Fruit fly (Drosophila melanogaster) whole organism, embryonic: Measurements from ENCODE around the gene CG13484.

ENCODE experiments used
- BEAF-32 ChIP-seq: fragments of 200-800 bp; sonication (Bioruptor generic); optimal IDR thresholded peaks from 3 replicates; lab custom pipeline; 2017; ENCODE audit warnings: missing biosample characterization, missing genetic modification characterization, mild to moderate bottlenecking, moderate library complexity, missing genetic modification reagents
- Bdp1 ChIP-seq: fragments of 200-800 bp; sonication (Bioruptor generic); optimal IDR thresholded peaks from 3 replicates; lab custom pipeline; 2016; ENCODE audit warnings: missing biosample characterization, missing genetic modification characterization
- Blimp-1 ChIP-seq: fragments of 200-800 bp; sonication (Bioruptor generic); optimal IDR thresholded peaks from 3 replicates; lab custom pipeline; 2018; ENCODE audit warnings: missing biosample characterization, missing genetic modification characterization, mild to moderate bottlenecking, moderate library complexity, missing genetic modification reagents
- Bteb2 ChIP-seq: fragments of 200-800 bp; sonication (Bioruptor generic); optimal IDR thresholded peaks from 2 replicates; lab custom pipeline; 2016; ENCODE audit warnings: missing biosample characterization, missing genetic modification characterization
- CG10321 ChIP-seq: fragments of 200-800 bp; sonication (Bioruptor generic); IDR thresholded peaks from 2 replicates; pipeline ENCODE4 v1.3.6; 2022; ENCODE audit warnings: missing biosample characterization, missing genetic modification characterization
- CG12219 ChIP-seq: fragments of 200-800 bp; sonication (Bioruptor generic); optimal IDR thresholded peaks from 3 replicates; lab custom pipeline; 2018; ENCODE audit warnings: missing biosample characterization, mild to moderate bottlenecking, missing genetic modification characterization
- CG1233 ChIP-seq: fragments of 200-800 bp; sonication (Bioruptor generic); optimal IDR thresholded peaks from 4 replicates; lab custom pipeline; 2018; ENCODE audit warnings: missing biosample characterization, mild to moderate bottlenecking, missing genetic modification characterization
- CG14860 ChIP-seq: fragments of 200-800 bp; sonication (Bioruptor generic); IDR thresholded peaks from 3 replicates; pipeline ENCODE4 v1.3.6; 2022; ENCODE audit warnings: missing biosample characterization, missing genetic modification characterization; ENCODE audit not compliant: partially characterized antibody
- CG18764 ChIP-seq: fragments of 200-800 bp; sonication (Bioruptor generic); optimal IDR thresholded peaks from 3 replicates; lab custom pipeline; 2016; ENCODE audit warnings: missing biosample characterization, missing genetic modification characterization
- CG2875 ChIP-seq: fragments of 200-800 bp; sonication (Bioruptor generic); optimal IDR thresholded peaks from 2 replicates; lab custom pipeline; 2017; ENCODE audit warnings: missing biosample characterization, mild to moderate bottlenecking, missing genetic modification characterization, missing genetic modification reagents
- CG43689 ChIP-seq: fragments of 200-800 bp; sonication (Bioruptor generic); IDR thresholded peaks from 2 replicates; pipeline ENCODE4 v1.3.6; 2022; ENCODE audit warnings: missing biosample characterization, missing genetic modification characterization
- CG4617 ChIP-seq: fragments of 200-800 bp; sonication (Bioruptor generic); optimal IDR thresholded peaks from 3 replicates; lab custom pipeline; 2016; ENCODE audit warnings: missing biosample characterization, missing genetic modification characterization, borderline replicate concordance
- CG7357 ChIP-seq: fragments of 200-800 bp; sonication (Bioruptor generic); IDR thresholded peaks from 3 replicates; pipeline ENCODE4 v1.3.6; 2022; ENCODE audit warnings: missing biosample characterization, missing genetic modification characterization
- CG9817 ChIP-seq: fragments of 200-800 bp; sonication (Bioruptor generic); optimal IDR thresholded peaks from 2 replicates; lab custom pipeline; 2018; ENCODE audit warnings: missing biosample characterization, mild to moderate bottlenecking, missing genetic modification characterization, moderate library complexity
- CoRest ChIP-seq: fragments of 200-800 bp; sonication (Bioruptor generic); optimal IDR thresholded peaks from 3 replicates; lab custom pipeline; 2018; ENCODE audit warnings: missing biosample characterization, mild to moderate bottlenecking, missing genetic modification characterization, moderate library complexity
- D ChIP-seq, 2 experiments: fragments of 200-800 bp in 1 of 2; fragments of >200 bp in 1 of 2; sonication (Bioruptor generic) in 1 of 2; optimal IDR thresholded peaks; 2 replicates in 1 of 2; 3 replicates in 1 of 2; lab custom pipeline; 2017; ENCODE audit warnings: mild to moderate bottlenecking in 1 of 2, missing biosample characterization in 1 of 2, missing genetic modification characterization in 1 of 2, missing genetic modification reagents in 1 of 2
- Dbx ChIP-seq: fragments of 200-800 bp; sonication (Bioruptor generic); IDR thresholded peaks from 3 replicates; pipeline ENCODE4 v1.3.6; 2022; ENCODE audit warnings: missing biosample characterization, missing genetic modification characterization
- E2f1 ChIP-seq: fragments of 200-800 bp; sonication (Bioruptor generic); IDR thresholded peaks from 2 replicates; pipeline ENCODE4 v1.3.6; 2022; ENCODE audit warnings: missing biosample characterization, missing genetic modification characterization
- Fer3 ChIP-seq: fragments of 200-800 bp; sonication (Bioruptor generic); optimal IDR thresholded peaks from 2 replicates; lab custom pipeline; 2018; ENCODE audit warnings: missing biosample characterization, mild to moderate bottlenecking, missing genetic modification characterization, moderate library complexity
- HLH54F ChIP-seq: fragments of 200-800 bp; sonication (Bioruptor generic); optimal IDR thresholded peaks from 3 replicates; lab custom pipeline; 2016; ENCODE audit warnings: missing biosample characterization, missing genetic modification characterization
- Lpt ChIP-seq: fragments of >200 bp; optimal IDR thresholded peaks from 2 replicates; lab custom pipeline; 2018; ENCODE audit warnings: missing biosample characterization, missing genetic modification characterization
- Max ChIP-seq: fragments of 200-800 bp; sonication (Bioruptor generic); optimal IDR thresholded peaks from 2 replicates; lab custom pipeline; 2016; ENCODE audit warnings: missing biosample characterization, mild to moderate bottlenecking, missing genetic modification characterization
- NC2α ChIP-seq: fragments of 200-800 bp; sonication (Bioruptor generic); optimal IDR thresholded peaks from 2 replicates; lab custom pipeline; 2016; ENCODE audit warnings: missing biosample characterization, missing genetic modification characterization
- Neu2 ChIP-seq: fragments of 200-800 bp; sonication (Bioruptor generic); optimal IDR thresholded peaks from 3 replicates; lab custom pipeline; 2016; ENCODE audit warnings: missing biosample characterization, missing genetic modification characterization, borderline replicate concordance
- Oli ChIP-seq: fragments of 200-800 bp; sonication (Bioruptor generic); optimal IDR thresholded peaks from 2 replicates; lab custom pipeline; 2018; ENCODE audit warnings: missing biosample characterization, mild to moderate bottlenecking, missing genetic modification characterization, moderate library complexity
- Ssrp ChIP-seq: fragments of 200-800 bp; sonication (Bioruptor generic); optimal IDR thresholded peaks from 2 replicates; lab custom pipeline; 2018; ENCODE audit warnings: missing biosample characterization, mild to moderate bottlenecking, missing genetic modification characterization, moderate library complexity
- ase ChIP-seq: fragments of 200-800 bp; sonication (Bioruptor generic); IDR thresholded peaks from 3 replicates; pipeline ENCODE4 v1.3.6; 2022; ENCODE audit warnings: missing biosample characterization, missing genetic modification characterization
- ash1 ChIP-seq: fragments of 200-800 bp; sonication (Bioruptor generic); optimal IDR thresholded peaks from 2 replicates; lab custom pipeline; 2018; ENCODE audit warnings: missing biosample characterization, mild to moderate bottlenecking, missing genetic modification characterization
- bbx ChIP-seq: fragments of 200-800 bp; sonication (Bioruptor generic); IDR thresholded peaks from 2 replicates; pipeline ENCODE4 v1.3.6; 2022; ENCODE audit warnings: missing biosample characterization, missing genetic modification characterization; ENCODE audit not compliant: partially characterized antibody
- bcd ChIP-seq: fragments of 200-800 bp; sonication (Bioruptor generic); optimal IDR thresholded peaks from 2 replicates; lab custom pipeline; 2017; ENCODE audit warnings: missing biosample characterization, mild to moderate bottlenecking, missing genetic modification characterization
- bigmax ChIP-seq: fragments of 200-800 bp; sonication (Bioruptor generic); optimal IDR thresholded peaks from 2 replicates; lab custom pipeline; 2018; ENCODE audit warnings: missing biosample characterization, mild to moderate bottlenecking, missing genetic modification characterization
- cad ChIP-seq: fragments of >200 bp; optimal IDR thresholded peaks from 2 replicates; lab custom pipeline; 2017; ENCODE audit warnings: missing biosample characterization, missing genetic modification characterization
- fru ChIP-seq: fragments of >200 bp; optimal IDR thresholded peaks from 2 replicates; lab custom pipeline; 2017
- grn ChIP-seq: fragments of 200-800 bp; sonication (Bioruptor generic); optimal IDR thresholded peaks from 3 replicates; lab custom pipeline; 2017; ENCODE audit warnings: missing biosample characterization, missing genetic modification characterization
- jigr1 ChIP-seq: fragments of 200-800 bp; sonication (Bioruptor generic); IDR thresholded peaks from 3 replicates; pipeline ENCODE4 v1.3.6; 2022; ENCODE audit warnings: missing biosample characterization, missing genetic modification characterization
- nerfin-2 ChIP-seq: fragments of 200-800 bp; sonication (Bioruptor generic); IDR thresholded peaks from 2 replicates; pipeline ENCODE4 v1.3.6; 2022; ENCODE audit warnings: missing biosample characterization, missing genetic modification characterization; ENCODE audit not compliant: partially characterized antibody
- nom ChIP-seq: fragments of 200-800 bp; sonication (Bioruptor generic); optimal IDR thresholded peaks from 2 replicates; lab custom pipeline; 2017; ENCODE audit warnings: missing biosample characterization, missing genetic modification characterization, mild to moderate bottlenecking, moderate library complexity, missing genetic modification reagents
- psq ChIP-seq: fragments of 200-800 bp; sonication (Bioruptor generic); optimal IDR thresholded peaks from 2 replicates; lab custom pipeline; 2017; ENCODE audit warnings: missing biosample characterization, missing genetic modification characterization
- pzg ChIP-seq: fragments of 200-800 bp; sonication (Bioruptor generic); optimal IDR thresholded peaks from 3 replicates; lab custom pipeline; 2018; ENCODE audit warnings: missing biosample characterization, mild to moderate bottlenecking, missing genetic modification characterization, moderate library complexity
- run ChIP-seq: fragments of 200-800 bp; sonication (Bioruptor generic); optimal IDR thresholded peaks from 3 replicates; lab custom pipeline; 2018; ENCODE audit warnings: missing biosample characterization, mild to moderate bottlenecking, missing genetic modification characterization
- slbo ChIP-seq: fragments of 200-800 bp; sonication (Bioruptor generic); IDR thresholded peaks from 2 replicates; pipeline ENCODE4 v1.3.6; 2022; ENCODE audit warnings: missing biosample characterization, missing genetic modification characterization
- unc-4 ChIP-seq: fragments of 200-800 bp; sonication (Bioruptor generic); IDR thresholded peaks from 2 replicates; pipeline ENCODE4 v1.3.6; 2022; ENCODE audit warnings: missing biosample characterization, missing genetic modification characterization; ENCODE audit not compliant: partially characterized antibody

Gene CG13484

dm6 chr3L:14050944-14051548, 1.8 kb downstream of the CG13484 start, which contains the start of gene CG6833 (continued):
- TF ChIP-seq run (tag; lab: Kevin White, UChicago) (no peak), CG4617 (GFP tag; lab: Kevin White, UChicago) (peak; percentile 74), bcd (GFP tag; lab: Kevin White, UChicago) (peak; percentile 70), cad (no peak), ase (peak; percentile 67; the same call in 2 of the 3 replicates), Lpt (GFP tag; lab: Kevin White, UChicago) (no peak), bigmax (GFP tag; lab: Kevin White, UChicago) (no peak), HLH54F (GFP tag; lab: Kevin White, UChicago) (peak; percentile 73), NC2α (GFP tag; lab: Kevin White, UChicago) (no peak), CoRest (tag; lab: Kevin White, UChicago) (peak; percentile 66), nom (GFP tag; lab: Kevin White, UChicago) (peak; percentile 10), CG18764 (GFP tag; lab: Kevin White, UChicago) (peak; percentile 65), slbo (GFP tag; lab: Robert Waterston, UW) (peak; percentile 94), jigr1 (GFP tag; lab: Robert Waterston, UW) (0 out of 3 replicates have a peak, but pooled peaks have one; percentile 24), unc-4 (GFP tag; lab: Robert Waterston, UW) (no peak), pzg (GFP tag; lab: Kevin White, UChicago) (peak; percentile 84), Blimp-1 (peak; percentile 56), Fer3 (peak; percentile 71), psq (GFP tag; lab: Kevin White, UChicago) (no peak), CG9817 (tag; lab: Kevin White, UChicago) (peak; percentile 68), CG7357 (GFP tag; lab: Robert Waterston, UW) (peak; percentile 41; the same call in 1 of the 3 replicates), bbx (0 out of 2 replicates have a peak, but pooled peaks have one; percentile 39), Ssrp (tag; lab: Kevin White, UChicago) (peak; percentile 29), CG14860 (no peak), Bdp1 (GFP tag; lab: Kevin White, UChicago) (no peak), CG12219 (GFP tag; lab: Kevin White, UChicago) (no peak), ash1 (GFP tag; lab: Kevin White, UChicago) (peak; percentile 49), CG43689 (peak; percentile 46; the same call in 1 of the 2 replicates), Max (peak; percentile 55), Bteb2 (GFP tag; lab: Kevin White, UChicago) (no peak), E2f1 (GFP tag; lab: Robert Waterston, UW) (peak; percentile 74), D (optimal IDR thresholded peaks at IDR 0.05; lab: Kevin White, UChicago) (no peak), D (GFP tag; optimal IDR thresholded peaks at IDR 0.05; lab: Kevin White, UChicago) (peak; percentile 58), Neu2 (GFP tag; lab: Kevin White, UChicago) (no peak), CG1233 (peak; percentile 57), nerfin-2 (no peak), BEAF-32 (GFP tag; lab: Kevin White, UChicago) (peak; percentile 32), grn (GFP tag; lab: Kevin White, UChicago) (no peak), CG10321 (no peak), fru (lab: Kevin White, UChicago) (no peak), Dbx (GFP tag; lab: Robert Waterston, UW) (peak; percentile 86), CG2875 (GFP tag; lab: Kevin White, UChicago) (peak; percentile 35), Oli (tag; lab: Kevin White, UChicago) (peak; percentile 7)
